Worm (Caenorhabditis elegans): ENCODE data around the gene ifc-1.

DNA sequence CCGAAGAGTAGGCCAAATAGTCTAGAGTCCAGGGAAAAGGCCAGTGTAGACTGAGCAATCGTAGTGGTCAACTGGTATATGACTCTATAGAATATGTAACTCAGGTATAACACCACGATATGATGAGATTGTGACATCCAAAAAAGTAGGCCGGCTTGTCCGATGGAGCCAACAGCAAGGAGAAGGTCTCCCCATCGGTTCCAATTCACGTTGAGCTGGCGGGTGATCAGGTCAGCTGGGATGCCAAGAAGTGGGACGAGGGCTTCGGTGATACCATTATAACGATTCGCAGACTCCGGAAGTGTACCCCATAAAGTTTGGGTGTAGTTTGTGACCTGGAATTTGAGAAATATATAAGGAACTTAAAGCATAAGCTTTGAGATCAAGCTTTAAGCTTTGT, 8.2 kb upstream of the ifc-1 start:
- TF ChIP-seq pqm-1 (tag; optimal IDR thresholded peaks at IDR 0.05) (no peak), unc-62 (GFP tag; optimal IDR thresholded peaks at IDR 0.05) (no peak)
